Fruit fly (Drosophila melanogaster) ovary, adult (tissue): ENCODE results near the gene CG9919.

Source experiments
- CG17801 ChIP-seq: fragments of 200-800 bp; optimal IDR thresholded peaks from 2 replicates; lab custom pipeline; 2019; ENCODE audit warnings: missing biosample characterization, mild to moderate bottlenecking, missing genetic modification characterization, moderate library complexity; ENCODE audit not compliant: partially characterized antibody

CG9919 gene

dm6 chrX:16331562-16332233 is 1.1 kb upstream of the CG9919 start:
- TF ChIP-seq CG17801, result no peak

- TF ChIP-seq CG17801, result no peak
Measured at dm6 chrX:16325472-16325871, 5.1 kb downstream of the CG9919 start, which contains the start of gene CalpC. Gene CalpC, plus strand, starts transcription at chrX:16325763.

dm6 chrX:16323536-16323935 is 7.0 kb downstream of the CG9919 start:
- TF ChIP-seq CG17801, result no peak

- peak; percentile 27 for TF ChIP-seq CG17801
Measured at dm6 chrX:16323063-16323462, 7.5 kb downstream of the CG9919 start, which contains the start of the genes CG9917 and CG32579. Gene CG9917, minus strand, starts transcription at chrX:16323231. Gene CG32579, plus strand, starts transcription at chrX:16323286.

- TF ChIP-seq CG17801, result no peak
Measured at dm6 chrX:16321037-16321436, 9.5 kb downstream of the CG9919 start.

dm6 chrX:16320197-16320921 is 10.2 kb downstream of the CG9919 start, which contains the start of gene Cyp1:
Gene Cyp1, minus strand, starts transcription at chrX:16320370.
- peak; percentile 31 for TF ChIP-seq CG17801

- no peak for TF ChIP-seq CG17801
Measured at dm6 chrX:16319558-16319924, 11.0 kb downstream of the CG9919 start.

dm6 chrX:16318858-16319557 is 11.6 kb downstream of the CG9919 start:
- peak; percentile 63 for TF ChIP-seq CG17801

dm6 chrX:16313078-16313875 is 17.3 kb downstream of the CG9919 start, which contains the start of the genes CG9915 and SWIP:
Gene CG9915, minus strand, starts transcription at chrX:16313138.
Gene SWIP, plus strand, starts transcription at chrX:16313709.
- peak; percentile 64 for TF ChIP-seq CG17801

dm6 chrX:16309764-16310163 is 20.8 kb downstream of the CG9919 start:
- peak; percentile 30 for TF ChIP-seq CG17801

- peak; percentile 25 for TF ChIP-seq CG17801
Measured at dm6 chrX:16308953-16309352, 21.6 kb downstream of the CG9919 start.

- TF ChIP-seq CG17801, result no peak
Measured at dm6 chrX:16308310-16308918, 22.1 kb downstream of the CG9919 start, which contains the start of gene Had1. Gene Had1, minus strand, starts transcription at chrX:16308667.

- no peak for TF ChIP-seq CG17801
Measured at dm6 chrX:16303636-16304035, 26.9 kb downstream of the CG9919 start, which contains the start of gene CG3679. Gene CG3679, plus strand, starts transcription at chrX:16303870.

- no peak for TF ChIP-seq CG17801
Measured at dm6 chrX:16297618-16298017, 32.9 kb downstream of the CG9919 start, which contains the start of gene ERp44. Gene ERp44, minus strand, starts transcription at chrX:16297718.
